Fruit fly (Drosophila melanogaster): ENCODE measurements around the gene fipi.

fipi gene

DNA sequence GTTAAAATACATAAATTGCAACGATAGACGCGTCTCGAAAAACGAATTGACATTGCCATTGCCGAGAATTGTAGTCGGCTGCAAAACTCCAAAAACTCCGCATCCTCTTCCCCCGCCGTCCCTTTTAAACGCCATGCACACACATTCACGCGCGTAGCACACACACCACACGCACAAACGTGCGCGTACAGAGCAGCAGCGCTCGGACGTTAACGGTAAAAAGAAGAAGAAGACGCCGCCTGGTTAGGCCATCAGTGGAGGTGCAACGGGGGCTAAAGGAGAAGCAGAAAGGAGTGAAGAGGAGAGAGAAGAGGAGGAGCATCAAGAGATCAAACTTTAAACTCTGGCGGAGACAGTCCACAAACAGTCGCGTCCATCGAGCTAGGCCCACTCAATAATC lies 28.4 kb upstream of the fipi start (continued):
- no peak for TF ChIP-seq CG4854 (GFP tag; optimal IDR thresholded peaks at IDR 0.05)
- no peak for TF ChIP-seq scrt (GFP tag; optimal IDR thresholded peaks at IDR 0.05)
- no peak for TF ChIP-seq E2f1 (GFP tag; IDR thresholded peaks at IDR 0.05)
- no peak for TF ChIP-seq ATbp (GFP tag; optimal IDR thresholded peaks at IDR 0.05)
- no peak for TF ChIP-seq Hr3 (GFP tag; optimal IDR thresholded peaks at IDR 0.05)
- no peak for TF ChIP-seq CG7839 (tag; optimal IDR thresholded peaks at IDR 0.05)
- TF ChIP-seq CG9876 (GFP tag; optimal IDR thresholded peaks at IDR 0.05) = no peak
- TF ChIP-seq bigmax (GFP tag; optimal IDR thresholded peaks at IDR 0.05) = no peak
- TF ChIP-seq Oli (tag; optimal IDR thresholded peaks at IDR 0.05) = no peak
- TF ChIP-seq CG17361 (GFP tag; IDR thresholded peaks at IDR 0.05) = no peak
- no peak for TF ChIP-seq Med (GFP tag)
- TF ChIP-seq dpn (GFP tag; optimal IDR thresholded peaks at IDR 0.05) = no peak
- no peak for TF ChIP-seq CG12659 (GFP tag; optimal IDR thresholded peaks at IDR 0.05)
- no peak for TF ChIP-seq btn (GFP tag; optimal IDR thresholded peaks at IDR 0.05)
- TF ChIP-seq CG10321 (GFP tag; IDR thresholded peaks at IDR 0.05) = no peak
- no peak for TF ChIP-seq HLH3B (GFP tag; IDR thresholded peaks at IDR 0.05)
- TF ChIP-seq zfh1 (GFP tag; IDR thresholded peaks at IDR 0.05) = peak; percentile 16; the same call in 1 of the 3 replicates
- peak; percentile 59 for TF ChIP-seq CG17385 (GFP tag; optimal IDR thresholded peaks at IDR 0.05)
- no peak for TF ChIP-seq Lim3 (GFP tag; IDR thresholded peaks at IDR 0.05)
- no peak for TF ChIP-seq Hr39 (optimal IDR thresholded peaks at IDR 0.05)
- no peak for TF ChIP-seq gsb (GFP tag; IDR thresholded peaks at IDR 0.05)

DNA sequence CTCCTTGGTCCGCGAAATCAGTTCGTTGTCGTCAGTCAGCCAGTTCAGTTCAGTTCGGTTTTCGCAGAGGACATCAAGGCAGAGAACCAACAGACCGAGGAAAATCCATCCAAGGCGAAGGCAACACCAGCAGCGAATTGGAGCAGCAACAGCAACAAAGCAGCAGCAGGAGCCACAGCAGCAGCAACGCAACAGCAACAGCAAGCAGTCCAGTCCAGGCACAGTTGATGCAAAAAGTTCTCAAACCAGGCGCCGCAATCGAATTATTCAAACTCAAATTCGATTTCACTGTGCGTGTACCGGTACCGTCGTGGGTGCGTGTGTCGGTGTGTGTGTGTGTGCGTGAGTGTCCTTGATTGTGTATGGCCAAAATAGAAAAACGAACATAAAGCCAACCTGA lies 27.9 kb upstream of the fipi start, which contains the start of gene CG15628:
Gene CG15628, plus strand, starts transcription at position 18 of the 400 bp plus-strand sequence.
- 0 out of 2 replicates have a peak, but pooled peaks have one; percentile 9 for TF ChIP-seq CG13287 (GFP tag; IDR thresholded peaks at IDR 0.05; ENCODE audit: partially characterized antibody)
- TF ChIP-seq CG31365 (tag; optimal IDR thresholded peaks at IDR 0.05) = peak; percentile 23
- TF ChIP-seq lov (optimal IDR thresholded peaks at IDR 0.05) = no peak
- 0 out of 3 replicates have a peak, but pooled peaks have one; percentile 28 for TF ChIP-seq lov (GFP tag; IDR thresholded peaks at IDR 0.05)
- peak; percentile 41 for TF ChIP-seq D (optimal IDR thresholded peaks at IDR 0.05)
- no peak for TF ChIP-seq D (GFP tag; optimal IDR thresholded peaks at IDR 0.05)
- no peak for TF ChIP-seq br (optimal IDR thresholded peaks at IDR 0.05)
- 0 out of 2 replicates have a peak, but pooled peaks have one; percentile 1 for TF ChIP-seq gsb (GFP tag; IDR thresholded peaks at IDR 0.05)
- peak; percentile 18 for TF ChIP-seq Jarid2 (GFP tag; optimal IDR thresholded peaks at IDR 0.05)
- TF ChIP-seq HLHmδ (GFP tag; optimal IDR thresholded peaks at IDR 0.05) = peak; percentile 16
- TF ChIP-seq CG16779 (GFP tag; IDR thresholded peaks at IDR 0.05) = no peak
- peak; percentile 91 for TF ChIP-seq CG8388 (GFP tag; optimal IDR thresholded peaks at IDR 0.05)

DNA sequence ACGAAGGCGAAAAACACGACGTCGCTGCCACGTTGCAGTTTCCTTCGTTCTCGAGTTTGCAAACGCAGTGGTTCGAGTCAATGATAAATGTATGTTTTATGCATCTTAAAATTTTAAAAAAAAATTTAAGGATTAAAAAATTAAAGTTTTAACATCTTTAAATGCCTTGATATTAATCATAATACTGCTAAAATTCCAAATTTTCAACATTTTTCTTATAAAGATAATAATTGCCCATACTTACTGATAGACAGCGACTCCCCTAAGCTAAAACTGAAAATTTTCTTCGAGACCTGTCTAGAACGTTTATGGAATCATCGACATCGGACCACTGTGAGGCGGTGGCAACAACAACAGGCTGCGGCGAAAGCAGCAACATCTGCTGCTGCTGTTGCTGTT lies 27.5 kb upstream of the fipi start:
- TF ChIP-seq CG31441 (GFP tag; IDR thresholded peaks at IDR 0.05) (peak; percentile 82), Tbp (GFP tag; optimal IDR thresholded peaks at IDR 0.05) (no peak), CG6683 (GFP tag; optimal IDR thresholded peaks at IDR 0.05) (peak; percentile 57), CG12942 (GFP tag; optimal IDR thresholded peaks at IDR 0.05) (peak; percentile 23), Atf-2 (GFP tag; optimal IDR thresholded peaks at IDR 0.05) (peak; percentile 51), CG7372 (GFP tag; IDR thresholded peaks at IDR 0.05) (peak; percentile 75), prd (optimal IDR thresholded peaks at IDR 0.05) (no peak), prd (GFP tag; IDR thresholded peaks at IDR 0.05) (peak; percentile 68), CG3995 (GFP tag; optimal IDR thresholded peaks at IDR 0.05) (peak; percentile 23), CG34422 (GFP tag; IDR thresholded peaks at IDR 0.05) (no peak; the same call in 2 of the 3 replicates), nau (GFP tag; optimal IDR thresholded peaks at IDR 0.05) (peak; percentile 63), Taf1 (GFP tag; IDR thresholded peaks at IDR 0.05) (peak; percentile 44), Dip2 (GFP tag; IDR thresholded peaks at IDR 0.05) (0 out of 2 replicates have a peak, but pooled peaks have one; percentile 28), CG17328 (GFP tag; IDR thresholded peaks at IDR 0.05) (peak; percentile 35; the same call in 1 of the 2 replicates), amos (GFP tag; IDR thresholded peaks at IDR 0.05; ENCODE audit: partially characterized antibody) (no peak), eyg (GFP tag; optimal IDR thresholded peaks at IDR 0.05) (no peak), Opbp (GFP tag; IDR thresholded peaks at IDR 0.05; ENCODE audit: partially characterized antibody) (no peak), bcd (GFP tag; optimal IDR thresholded peaks at IDR 0.05) (peak; percentile 72), CkIIα-i1 (GFP tag; IDR thresholded peaks at IDR 0.05) (no peak), Usf (GFP tag; optimal IDR thresholded peaks at IDR 0.05) (no peak), CG7839 (tag; optimal IDR thresholded peaks at IDR 0.05) (peak; percentile 84)
